Worm (Caenorhabditis elegans) whole organism, L4 larva: Measurements from ENCODE around the gene AH10.2.

ENCODE experiments used
- F49E8.2 ChIP-seq: sonication (generic microtip); optimal IDR thresholded peaks from 2 replicates; lab custom pipeline; 2016; ENCODE audit warnings: missing compliant biosample characterization, mild to moderate bottlenecking, missing genetic modification characterization, borderline replicate concordance
- T26A8.4 ChIP-seq: fragments of 200-800 bp; sonication (Bioruptor generic); IDR thresholded peaks from 2 replicates; pipeline ENCODE4 v1.3.6; 2022; ENCODE audit warnings: missing genetic modification characterization, missing compliant biosample characterization
- aha-1 ChIP-seq: fragments of 150-350 bp; peaks from one replicate; lab custom pipeline; 2014; ENCODE audit warnings: missing biosample characterization, missing genetic modification characterization
- ceh-32 ChIP-seq: sonication (generic microtip); optimal IDR thresholded peaks from 2 replicates; lab custom pipeline; 2016; ENCODE audit warnings: mild to moderate bottlenecking, missing genetic modification characterization, missing compliant biosample characterization; ENCODE audit not compliant: poor library complexity
- ceh-62 ChIP-seq: sonication (generic microtip); optimal IDR thresholded peaks from 2 replicates; lab custom pipeline; 2017; ENCODE audit warnings: missing biosample characterization, missing genetic modification characterization
- ces-1 ChIP-seq: fragments of 150-350 bp; sonication (generic microtip); optimal IDR thresholded peaks from 4 replicates; lab custom pipeline; 2014; ENCODE audit warnings: missing biosample characterization, missing genetic modification reagents, missing genetic modification characterization
- ctbp-1 ChIP-seq: fragments of 200-800 bp; sonication (Bioruptor generic); IDR thresholded peaks from 2 replicates; pipeline ENCODE4 v1.3.6; 2022; ENCODE audit warnings: missing genetic modification reagents, missing genetic modification characterization, missing compliant biosample characterization
- dpl-1 ChIP-seq: fragments of 150-350 bp; optimal IDR thresholded peaks from 2 replicates; lab custom pipeline; 2014; ENCODE audit warnings: missing biosample characterization, missing genetic modification reagents, missing genetic modification characterization
- fkh-10 ChIP-seq: fragments of 150-350 bp; optimal IDR thresholded peaks from 2 replicates; lab custom pipeline; 2014; ENCODE audit warnings: missing biosample characterization, missing genetic modification reagents, missing genetic modification characterization
- fos-1 ChIP-seq: fragments of 150-350 bp; optimal IDR thresholded peaks from 2 replicates; lab custom pipeline; 2014; ENCODE audit warnings: missing biosample characterization, missing genetic modification characterization
- hlh-11 ChIP-seq: fragments of 200-800 bp; sonication (Bioruptor generic); optimal IDR thresholded peaks from 2 replicates; lab custom pipeline; 2018; ENCODE audit warnings: mild to moderate bottlenecking, missing genetic modification characterization, missing compliant biosample characterization
- jun-1 ChIP-seq: fragments of 150-350 bp; optimal IDR thresholded peaks from 2 replicates; lab custom pipeline; 2014; ENCODE audit warnings: missing biosample characterization, missing genetic modification reagents, missing genetic modification characterization
- lim-7 ChIP-seq: fragments of 200-800 bp; sonication (Bioruptor generic); IDR thresholded peaks from 2 replicates; pipeline ENCODE4 v1.3.6; 2022; ENCODE audit warnings: missing genetic modification characterization, missing compliant biosample characterization
- lin-13 ChIP-seq: fragments of 150-350 bp; optimal IDR thresholded peaks from 2 replicates; lab custom pipeline; 2014; ENCODE audit warnings: missing biosample characterization, missing genetic modification reagents, missing genetic modification characterization
- lin-15B ChIP-seq: fragments of 150-350 bp; sonication (generic microtip); optimal IDR thresholded peaks from 3 replicates; lab custom pipeline; 2014; ENCODE audit warnings: missing biosample characterization, missing genetic modification characterization
- lsy-2 ChIP-seq, 2 experiments: fragments of 150-350 bp in 1 of 2; sonication (generic microtip) in 1 of 2; optimal IDR thresholded peaks; 2 replicates each; lab custom pipeline; 2014 to 2017; ENCODE audit warnings: missing biosample characterization in 2 of 2, missing genetic modification characterization in 2 of 2
- madf-9 ChIP-seq: fragments of 200-800 bp; sonication (Bioruptor generic); conservative IDR thresholded peaks from 2 replicates; pipeline ENCODE4 v1.3.6; 2022; ENCODE audit warnings: missing genetic modification reagents, missing genetic modification characterization, missing compliant biosample characterization
- mdl-1 ChIP-seq, 2 experiments: fragments of 150-350 bp in 1 of 2; sonication (generic microtip) in 1 of 2; optimal IDR thresholded peaks; 2 replicates each; lab custom pipeline; 2014 to 2017; ENCODE audit warnings: missing biosample characterization in 2 of 2, missing genetic modification characterization in 2 of 2
- mep-1 ChIP-seq: fragments of 150-350 bp; sonication (generic microtip); optimal IDR thresholded peaks from 3 replicates; lab custom pipeline; 2014; ENCODE audit warnings: missing biosample characterization, missing genetic modification characterization
- mes-2 ChIP-seq: sonication (generic microtip); optimal IDR thresholded peaks from 2 replicates; lab custom pipeline; 2016; ENCODE audit warnings: missing genotype, mild to moderate bottlenecking, missing genetic modification characterization, missing compliant biosample characterization; ENCODE audit not compliant: poor library complexity, severe bottlenecking
- nhr-10 ChIP-seq: fragments of 150-350 bp; optimal IDR thresholded peaks from 2 replicates; lab custom pipeline; 2014; ENCODE audit warnings: missing biosample characterization, missing genetic modification characterization
- nhr-25 ChIP-seq: sonication (generic microtip); optimal IDR thresholded peaks from 2 replicates; lab custom pipeline; 2017; ENCODE audit warnings: missing genetic modification characterization, mild to moderate bottlenecking, missing compliant biosample characterization, antibody characterized with exemption, moderate library complexity, borderline replicate concordance; ENCODE audit not compliant: insufficient read depth
- nhr-41 ChIP-seq: fragments of 200-800 bp; sonication (Bioruptor generic); IDR thresholded peaks from 2 replicates; pipeline ENCODE4 v1.3.6; 2022; ENCODE audit warnings: missing genetic modification reagents, missing genetic modification characterization, missing compliant biosample characterization
- nhr-42 ChIP-seq: fragments of 200-800 bp; sonication (Bioruptor generic); IDR thresholded peaks from 2 replicates; pipeline ENCODE4 v1.3.6; 2022; ENCODE audit warnings: missing genetic modification characterization, missing compliant biosample characterization
- nhr-6 ChIP-seq: fragments of 150-350 bp; optimal IDR thresholded peaks from 2 replicates; lab custom pipeline; 2014; ENCODE audit warnings: missing biosample characterization, missing genetic modification characterization
- rbr-2 ChIP-seq: sonication (generic microtip); optimal IDR thresholded peaks from 2 replicates; lab custom pipeline; 2016; ENCODE audit warnings: missing genotype, missing genetic modification characterization, missing compliant biosample characterization
- set-16 ChIP-seq: fragments of 200-800 bp; sonication (Bioruptor generic); IDR thresholded peaks from 2 replicates; pipeline ENCODE4 v1.3.6; 2022; ENCODE audit warnings: missing genetic modification reagents, missing genetic modification characterization, missing compliant biosample characterization
- skn-1 ChIP-seq: fragments of 150-350 bp; optimal IDR thresholded peaks from 2 replicates; lab custom pipeline; 2014; ENCODE audit warnings: missing biosample characterization, missing genetic modification characterization
- spr-1 ChIP-seq: sonication (generic microtip); optimal IDR thresholded peaks from 2 replicates; lab custom pipeline; 2016; ENCODE audit warnings: mild to moderate bottlenecking, missing genetic modification characterization, missing compliant biosample characterization
- unc-130 ChIP-seq: sonication (generic microtip); optimal IDR thresholded peaks from 2 replicates; lab custom pipeline; 2016; ENCODE audit warnings: missing genetic modification reagents, missing genetic modification characterization, missing compliant biosample characterization
- unc-39 ChIP-seq: sonication (generic microtip); optimal IDR thresholded peaks from 2 replicates; lab custom pipeline; 2017; ENCODE audit warnings: missing biosample characterization, missing genetic modification characterization
- unc-62 ChIP-seq, 3 experiments: fragments of 150-350 bp in 1 of 3; sonication (generic microtip); optimal IDR thresholded peaks in 2 of 3; peaks in 1 of 3; 1 replicate in 1 of 3; 2 replicates in 2 of 3; lab custom pipeline; 2014 to 2017; ENCODE audit warnings: missing biosample characterization in 3 of 3, missing genetic modification characterization in 3 of 3, missing genetic modification reagents in 3 of 3, missing genotype in 1 of 3
- zfp-2 ChIP-seq: sonication (generic microtip); optimal IDR thresholded peaks from 2 replicates; lab custom pipeline; 2016; ENCODE audit warnings: mild to moderate bottlenecking, missing genetic modification characterization, missing compliant biosample characterization
- zip-11 ChIP-seq: fragments of 200-800 bp; sonication (Bioruptor generic); IDR thresholded peaks from 2 replicates; pipeline ENCODE4 v1.3.6; 2022; ENCODE audit warnings: missing genetic modification characterization, missing compliant biosample characterization

Gene AH10.2

DNA sequence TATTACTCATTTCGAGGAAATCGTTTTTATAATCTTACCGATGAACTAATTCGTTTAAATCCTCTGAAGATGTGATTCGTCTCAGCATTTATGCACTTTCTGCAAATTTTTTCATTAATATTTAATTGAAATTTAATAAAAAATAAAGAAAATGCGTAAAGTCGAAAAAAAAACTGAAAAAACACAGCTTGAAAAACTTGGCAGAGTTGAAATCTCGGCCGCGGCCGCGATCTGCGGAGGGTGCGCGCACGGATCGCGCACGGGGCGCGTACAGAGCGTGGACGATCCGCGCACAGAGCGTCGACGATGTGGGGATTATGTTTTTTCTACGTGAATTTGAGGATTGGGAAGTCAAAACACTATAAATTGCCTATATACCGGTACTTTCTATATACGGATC lies 18.8 kb upstream of the AH10.2 start, which contains the start of gene AH10.4:
TSS of gene AH10.4 (minus strand) at position 101 of the 400 bp plus-strand sequence.
- TF ChIP-seq set-16 (GFP tag; lab: Robert Waterston, UW) = peak; percentile 42; the same call in 1 of the 2 replicates

DNA sequence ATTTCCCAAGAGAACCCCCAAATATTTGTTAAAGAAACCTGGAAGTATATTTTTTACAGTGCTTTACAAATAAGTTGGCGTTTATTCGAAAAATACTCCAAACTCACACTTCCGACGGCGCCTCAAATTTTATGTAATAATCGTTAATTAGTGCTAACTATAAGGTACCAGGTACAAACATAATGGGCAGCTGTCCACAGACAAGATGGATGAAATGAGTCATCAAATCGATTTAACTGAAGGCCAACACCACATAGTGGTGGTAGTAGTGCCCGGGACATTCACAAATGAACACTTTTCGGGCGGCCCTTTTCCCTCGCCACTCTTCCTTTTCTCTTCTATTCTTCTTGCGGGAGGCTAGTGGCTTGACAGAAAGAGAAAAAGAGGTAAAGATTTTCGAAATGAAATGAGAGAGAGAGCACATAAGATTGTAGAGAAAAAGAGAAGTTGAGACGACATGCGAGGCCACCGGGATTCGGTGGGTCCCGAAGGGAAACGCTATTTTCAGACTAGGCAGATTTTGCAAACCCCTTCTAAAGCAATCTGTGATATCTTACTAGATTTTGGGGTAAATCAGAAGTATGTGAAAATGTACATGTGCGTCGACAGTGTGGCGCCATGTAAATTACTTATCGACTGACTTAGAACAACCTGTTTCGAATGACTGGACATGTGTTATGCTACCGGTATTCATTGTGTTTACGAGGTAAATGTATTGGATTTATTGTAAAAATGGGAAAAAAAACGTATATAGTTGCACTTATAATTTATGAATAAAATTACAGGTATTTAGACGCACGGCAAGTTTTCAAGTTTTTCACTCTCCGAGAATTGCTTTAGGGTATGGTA lies 17.1 kb upstream of the AH10.2 start:
- TF ChIP-seq lin-13 (GFP tag; lab: Kevin White, UChicago) = no peak
- peak; percentile 10 for TF ChIP-seq nhr-25 (tag; lab: Kevin White, UChicago)
- peak; percentile 24 for TF ChIP-seq mep-1
- peak; percentile 61 for TF ChIP-seq nhr-6 (tag; lab: Kevin White, UChicago)
- TF ChIP-seq unc-130 (GFP tag; lab: Kevin White, UChicago) = no peak
- TF ChIP-seq hlh-11 (tag; lab: Kevin White, UChicago) = peak; percentile 10
- peak; percentile 67 for TF ChIP-seq aha-1 (tag; lab: Kevin White, UChicago)

ce11 chrV:14140733-14141132 lies 15.8 kb upstream of the AH10.2 start:
- TF ChIP-seq madf-9 (GFP tag; lab: Robert Waterston, UW) = no peak
- TF ChIP-seq mes-2 (tag; lab: Kevin White, UChicago) = no peak
- TF ChIP-seq ctbp-1 (GFP tag; lab: Robert Waterston, UW) = 0 out of 2 replicates have a peak, but pooled peaks have one; percentile 8
- TF ChIP-seq lim-7 (GFP tag; lab: Robert Waterston, UW) = no peak
- no peak for TF ChIP-seq skn-1 (tag; lab: Kevin White, UChicago)
- no peak for TF ChIP-seq nhr-42
- TF ChIP-seq mdl-1 (tag; optimal IDR thresholded peaks at IDR 0.05; lab: Kevin White, UChicago) = no peak
- no peak for TF ChIP-seq unc-39 (tag; lab: Kevin White, UChicago)
- TF ChIP-seq dpl-1 (GFP tag; lab: Kevin White, UChicago) = no peak
- no peak for TF ChIP-seq ceh-62 (tag; lab: Kevin White, UChicago)
- TF ChIP-seq fkh-10 (GFP tag; lab: Kevin White, UChicago) = peak; percentile 82
- TF ChIP-seq spr-1 (tag; lab: Kevin White, UChicago) = no peak
- TF ChIP-seq zip-11 = no peak
- TF ChIP-seq rbr-2 (tag; lab: Kevin White, UChicago) = no peak
- no peak for TF ChIP-seq fos-1 (tag; lab: Kevin White, UChicago)
- TF ChIP-seq F49E8.2 (tag; lab: Kevin White, UChicago) = no peak
- TF ChIP-seq ces-1 (GFP tag; lab: Kevin White, UChicago) = peak; percentile 96
- TF ChIP-seq lsy-2 (tag; optimal IDR thresholded peaks at IDR 0.05; lab: Kevin White, UChicago) = peak in 1 of 2 experiments; percentile 4
- TF ChIP-seq nhr-10 (tag; lab: Kevin White, UChicago) = no peak
- no peak for TF ChIP-seq nhr-41
- TF ChIP-seq lin-15B (tag; lab: Kevin White, UChicago) = no peak
- no peak for TF ChIP-seq T26A8.4 (GFP tag; lab: Robert Waterston, UW)

DNA sequence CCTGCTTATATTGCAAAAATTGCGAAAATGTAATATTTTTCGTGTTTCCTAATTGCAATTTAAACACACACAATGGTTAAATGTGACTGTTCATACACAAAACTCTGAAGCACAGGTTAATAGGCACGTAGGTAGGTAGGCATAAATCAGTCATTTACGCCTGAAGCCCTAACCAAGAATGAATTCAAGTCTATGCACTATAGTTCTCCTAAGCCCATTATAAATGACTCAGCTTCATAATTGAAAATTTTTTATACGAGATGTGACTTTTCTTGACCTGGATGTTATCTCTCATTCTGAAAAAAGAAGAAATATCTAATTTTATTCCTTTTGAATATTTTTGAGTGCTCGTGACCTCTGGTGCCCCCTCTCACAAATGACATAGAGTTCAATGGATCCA lies 14.7 kb upstream of the AH10.2 start:
- TF ChIP-seq jun-1 (tag; lab: Kevin White, UChicago) = no peak
- TF ChIP-seq zfp-2 = no peak
- TF ChIP-seq ceh-32 (tag; lab: Kevin White, UChicago) = no peak
- TF ChIP-seq fkh-10 (GFP tag; lab: Kevin White, UChicago) = no peak
- peak in 1 of 2 experiments; percentile 92 for TF ChIP-seq unc-62 (GFP tag; optimal IDR thresholded peaks at IDR 0.05 in 1 of 2; lab: Kevin White, UChicago)
- no peak for TF ChIP-seq unc-62 (tag; optimal IDR thresholded peaks at IDR 0.05; lab: Kevin White, UChicago)
